Fruit fly (Drosophila melanogaster) whole organism: ENCODE data around the gene CG5938.

Experiments used
- CG8478 ChIP-seq: fragments of >200 bp; optimal IDR thresholded peaks from 2 replicates; lab custom pipeline; 2018; ENCODE audit warnings: inconsistent platforms
- Dll ChIP-seq: fragments of >200 bp; optimal IDR thresholded peaks from 2 replicates; lab custom pipeline; 2017
- EcR ChIP-seq, 2 experiments: fragments of >200 bp; optimal IDR thresholded peaks; 2 replicates each; lab custom pipeline; 2017; ENCODE audit warnings: missing biosample characterization in 2 of 2, missing genetic modification characterization in 2 of 2, missing genetic modification reagents in 2 of 2
- pan ChIP-seq: fragments of >200 bp; optimal IDR thresholded peaks from 2 replicates; lab custom pipeline; 2017
- psq ChIP-seq: fragments of >200 bp; optimal IDR thresholded peaks from 2 replicates; lab custom pipeline; 2017
- usp ChIP-seq: fragments of >200 bp; optimal IDR thresholded peaks from 2 replicates; lab custom pipeline; 2017; ENCODE audit warnings: missing biosample characterization, missing genetic modification characterization, mixed read lengths

CG5938 gene

DNA sequence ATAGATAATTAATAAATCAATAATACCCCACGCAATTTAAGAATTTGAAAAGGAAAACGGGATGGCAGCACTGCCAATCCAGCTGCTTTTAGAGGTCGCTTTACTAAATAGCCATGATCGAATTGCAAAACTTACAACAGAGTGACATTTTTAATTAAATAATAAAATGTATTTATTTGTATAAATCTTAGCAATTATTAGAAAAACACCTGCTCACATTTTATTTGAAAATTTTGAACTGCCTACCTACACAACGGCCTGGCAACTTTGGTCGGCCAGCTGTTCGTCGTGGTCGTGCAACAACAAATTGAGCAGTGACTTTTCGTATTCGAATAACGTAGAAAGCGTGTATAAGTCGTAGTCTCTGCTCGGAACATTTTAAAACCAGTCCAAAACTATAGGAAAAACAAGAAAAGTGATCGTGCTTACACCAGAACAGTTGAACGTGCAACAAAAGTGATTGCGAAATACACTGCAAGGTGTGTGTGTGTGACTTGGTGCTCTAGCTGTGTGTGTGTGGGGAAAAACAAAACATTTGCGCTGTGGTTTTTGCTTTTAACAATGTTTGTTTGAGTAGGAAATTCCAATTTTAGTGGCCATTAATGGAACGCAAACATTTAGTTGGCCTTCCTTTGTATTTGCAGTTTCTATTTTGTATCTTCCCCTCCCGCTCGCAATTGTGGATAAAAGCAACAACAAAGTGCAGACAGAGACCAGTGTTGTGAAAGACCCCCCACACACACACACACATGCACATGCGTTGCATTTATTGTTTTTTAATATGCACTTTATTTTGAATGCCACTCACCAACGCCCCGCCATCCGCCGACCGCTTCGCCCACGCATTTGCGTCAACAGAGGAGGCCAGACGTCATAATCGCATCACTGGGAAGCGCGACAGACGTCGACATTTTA, at the start of gene CG5938:
CG5938 (plus strand) TSS at position 262 of the 915 bp plus-strand sequence.
- TF ChIP-seq EcR (GFP tag; optimal IDR thresholded peaks at IDR 0.05; lab: Kevin White, UChicago) (no peak), usp (GFP tag; lab: Kevin White, UChicago) (no peak), Dll (no peak), CG8478 (lab: Kevin White, UChicago) (no peak), pan (lab: Kevin White, UChicago) (no peak), psq (lab: Kevin White, UChicago) (no peak)

DNA sequence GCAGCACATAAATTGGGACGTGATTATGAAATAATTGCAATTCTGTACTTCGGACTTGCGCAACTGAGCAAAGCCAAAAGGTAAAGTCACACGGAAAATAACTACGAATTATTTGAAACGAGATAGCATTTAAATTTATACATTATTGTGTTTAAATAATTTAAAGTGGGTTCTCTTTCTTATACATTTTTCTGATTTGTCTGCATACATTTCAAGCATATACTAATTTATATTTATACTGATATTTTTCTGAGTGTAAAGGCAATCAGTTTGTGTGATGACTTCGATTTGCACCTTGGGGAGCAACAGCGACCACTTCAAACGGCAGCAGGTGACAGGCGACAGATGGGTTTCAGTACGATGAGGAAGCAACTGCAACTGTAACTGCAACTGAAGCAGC, 49.1 kb upstream of the CG5938 start:
- no peak for TF ChIP-seq EcR (GFP tag; optimal IDR thresholded peaks at IDR 0.05; lab: Kevin White, UChicago)
- peak; percentile 1 for TF ChIP-seq Dll

DNA sequence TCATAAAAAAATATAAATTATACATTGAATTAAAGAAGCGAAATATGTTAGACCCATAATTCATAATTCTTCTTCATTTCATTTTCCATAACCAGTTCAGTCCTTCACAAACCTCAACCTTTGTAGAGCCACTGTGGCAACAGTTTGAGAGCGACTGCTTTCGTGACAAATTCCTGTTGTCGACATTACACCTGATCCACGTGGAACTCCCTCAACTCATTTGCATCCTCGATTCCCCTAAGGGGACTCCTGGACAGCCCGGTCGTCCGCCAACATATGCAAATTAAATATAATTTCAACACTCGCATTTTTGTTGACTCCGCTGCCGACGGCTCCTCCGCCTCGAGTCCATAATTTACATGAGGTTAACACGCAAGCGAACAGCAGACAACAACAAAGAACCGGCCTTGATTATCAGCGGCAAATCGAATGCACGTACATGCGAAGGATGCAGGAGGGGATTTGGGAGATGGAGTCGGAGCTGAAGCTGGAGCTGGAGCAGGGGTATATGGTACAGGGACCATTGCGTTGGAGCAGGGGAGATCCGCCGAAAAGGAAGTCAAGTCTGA, 48.4 kb upstream of the CG5938 start:
- TF ChIP-seq EcR (GFP tag; optimal IDR thresholded peaks at IDR 0.05; lab: Kevin White, UChicago), result no peak
- TF ChIP-seq usp (GFP tag; lab: Kevin White, UChicago), result no peak
- no peak for TF ChIP-seq Dll
- no peak for TF ChIP-seq pan (lab: Kevin White, UChicago)
- TF ChIP-seq CG8478 (lab: Kevin White, UChicago), result no peak
- no peak for TF ChIP-seq psq (lab: Kevin White, UChicago)

DNA sequence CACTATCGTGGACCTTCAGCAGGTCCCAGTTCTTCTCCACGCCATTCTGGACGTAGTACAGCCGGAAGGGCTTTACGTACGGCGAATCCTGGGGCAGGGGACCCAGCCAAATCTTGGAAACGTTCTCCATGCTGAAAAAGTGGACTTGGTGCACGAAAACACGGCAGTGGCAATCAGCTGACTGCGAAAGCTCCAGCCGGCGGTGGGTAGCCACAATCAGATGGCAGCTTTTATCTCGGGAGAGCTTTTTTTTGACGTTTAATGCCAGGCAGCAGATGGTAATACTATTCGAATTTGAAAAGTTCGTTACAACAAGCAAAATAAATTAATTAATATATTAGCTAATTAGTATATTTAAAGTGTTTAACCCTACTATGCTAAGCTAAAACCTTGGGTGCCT, 46.3 kb upstream of the CG5938 start, which contains the start of gene CG42813:
CG42813 (minus strand) TSS at position 220 of the 400 bp plus-strand sequence.
- TF ChIP-seq EcR (GFP tag; optimal IDR thresholded peaks at IDR 0.05; lab: Kevin White, UChicago), result no peak
- TF ChIP-seq Dll, result no peak

DNA sequence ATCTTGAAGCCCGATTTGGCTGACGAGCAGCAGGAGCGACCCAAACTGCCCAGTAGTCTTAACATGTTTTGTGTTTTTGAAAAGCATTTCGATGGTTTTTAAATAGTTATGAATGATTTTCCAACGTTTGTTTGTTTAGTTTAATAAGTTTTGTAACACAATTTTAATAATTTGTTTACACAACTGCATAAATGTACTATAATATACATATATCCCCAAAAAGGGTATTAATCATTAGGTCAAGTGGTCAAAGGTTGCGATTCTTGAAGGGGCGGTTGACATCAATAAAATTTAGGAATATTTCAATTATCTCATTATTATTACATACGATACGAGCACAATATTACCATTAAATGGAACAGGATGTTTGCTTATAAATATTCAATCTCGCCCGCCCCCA, 45.2 kb upstream of the CG5938 start, which contains the start of gene CG42814:
CG42814 (minus strand) TSS at position 101 of the 400 bp plus-strand sequence.
- no peak for TF ChIP-seq EcR (GFP tag; optimal IDR thresholded peaks at IDR 0.05; lab: Kevin White, UChicago)

DNA sequence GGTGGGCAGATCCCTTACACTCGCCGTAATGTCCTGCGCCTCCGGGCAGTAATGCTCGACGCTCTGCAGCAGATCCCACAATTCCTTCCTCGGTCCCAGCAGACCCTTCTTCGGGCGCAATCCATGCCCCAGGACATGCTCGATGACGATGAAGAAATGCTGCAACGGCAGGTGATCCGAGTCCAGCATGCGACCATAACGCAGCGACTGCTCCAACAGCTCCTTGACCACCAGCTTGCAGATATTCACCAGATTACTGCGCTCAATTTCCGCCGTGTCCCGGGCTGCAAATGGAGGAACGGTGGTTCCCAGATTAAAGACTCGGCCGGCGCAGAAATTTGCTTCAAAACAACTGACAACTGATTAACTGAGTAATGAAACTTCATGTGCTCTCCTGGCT, 41.2 kb upstream of the CG5938 start, which contains the start of gene CG31068:
CG31068 (plus strand) TSS at position 301 of the 400 bp plus-strand sequence.
- TF ChIP-seq EcR (GFP tag; optimal IDR thresholded peaks at IDR 0.05; lab: Kevin White, UChicago), result no peak
- TF ChIP-seq CG8478 (lab: Kevin White, UChicago), result no peak
- no peak for TF ChIP-seq psq (lab: Kevin White, UChicago)
- no peak for TF ChIP-seq usp (GFP tag; lab: Kevin White, UChicago)
- no peak for TF ChIP-seq pan (lab: Kevin White, UChicago)
- TF ChIP-seq Dll, result no peak

DNA sequence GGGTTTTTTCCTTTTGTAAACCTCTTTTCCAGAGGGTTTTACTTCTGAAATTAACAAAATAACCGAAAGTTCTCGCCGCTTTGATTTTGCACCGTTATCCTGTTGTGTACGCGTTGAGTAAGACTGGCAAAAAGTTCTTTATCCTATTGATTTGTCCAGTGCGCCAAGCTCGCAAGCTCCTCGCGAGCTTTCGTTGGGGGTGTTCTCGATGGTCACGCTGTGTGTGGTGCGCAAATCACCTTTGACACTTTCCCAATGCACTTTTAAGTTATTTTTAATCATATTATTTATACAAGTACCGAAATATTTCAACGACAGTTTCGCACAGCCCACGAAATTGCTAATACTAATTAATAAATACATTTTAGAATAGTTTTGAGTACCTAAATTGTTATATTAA, 36.6 kb upstream of the CG5938 start:
- TF ChIP-seq Dll (no peak), CG8478 (lab: Kevin White, UChicago) (no peak), psq (lab: Kevin White, UChicago) (no peak), pan (lab: Kevin White, UChicago) (no peak), usp (GFP tag; lab: Kevin White, UChicago) (no peak), EcR (GFP tag; optimal IDR thresholded peaks at IDR 0.05; lab: Kevin White, UChicago) (no peak)

DNA sequence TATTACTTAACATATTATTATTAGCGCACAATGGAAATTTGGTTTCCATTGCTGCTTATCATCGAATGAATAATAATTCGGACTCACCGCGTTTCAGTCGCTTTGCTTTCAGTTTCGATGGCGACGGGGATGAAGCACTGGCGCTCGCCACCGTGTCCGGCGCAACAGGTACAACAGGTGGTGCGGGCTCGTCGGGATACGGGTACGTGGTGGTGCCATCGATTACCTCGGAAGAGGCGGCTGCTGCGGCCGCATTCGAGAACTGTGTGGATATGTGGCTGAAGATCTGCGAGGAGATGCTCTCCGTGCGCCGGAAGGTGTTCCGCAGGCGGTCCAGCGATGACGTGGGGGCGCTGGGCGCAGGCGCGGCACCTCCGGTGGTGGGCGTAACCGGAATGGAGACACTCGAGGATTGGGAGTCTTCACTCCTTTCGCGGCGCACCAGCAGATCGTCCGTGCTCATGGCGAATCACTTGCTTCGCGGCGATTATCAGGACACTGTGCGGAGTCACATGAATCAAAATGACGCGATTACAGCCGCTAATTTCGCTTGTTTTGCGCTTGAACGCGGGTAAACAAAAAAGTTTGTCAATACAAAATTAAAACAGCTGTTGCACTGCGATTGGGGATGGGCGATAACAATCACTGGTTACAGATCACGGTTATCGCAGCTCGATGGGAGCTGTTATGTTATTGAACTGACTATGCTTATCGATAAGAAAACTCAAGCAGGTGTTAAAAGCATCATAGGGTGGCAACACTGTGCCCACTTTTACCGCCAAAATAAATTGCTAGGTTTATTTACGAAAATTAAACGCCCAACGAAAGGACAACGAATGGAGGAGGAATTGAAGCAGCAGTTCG, 35.9 kb upstream of the CG5938 start, which contains the start of the genes CG31064 and PolA2:
CG31064 (minus strand) TSS at position 648 of the 864 bp plus-strand sequence.
PolA2 (plus strand) TSS at position 726 of the 864 bp plus-strand sequence.
- TF ChIP-seq usp (GFP tag; lab: Kevin White, UChicago) (no peak), pan (lab: Kevin White, UChicago) (no peak), psq (lab: Kevin White, UChicago) (no peak), CG8478 (lab: Kevin White, UChicago) (no peak), EcR (GFP tag; optimal IDR thresholded peaks at IDR 0.05; lab: Kevin White, UChicago) (no peak)

DNA sequence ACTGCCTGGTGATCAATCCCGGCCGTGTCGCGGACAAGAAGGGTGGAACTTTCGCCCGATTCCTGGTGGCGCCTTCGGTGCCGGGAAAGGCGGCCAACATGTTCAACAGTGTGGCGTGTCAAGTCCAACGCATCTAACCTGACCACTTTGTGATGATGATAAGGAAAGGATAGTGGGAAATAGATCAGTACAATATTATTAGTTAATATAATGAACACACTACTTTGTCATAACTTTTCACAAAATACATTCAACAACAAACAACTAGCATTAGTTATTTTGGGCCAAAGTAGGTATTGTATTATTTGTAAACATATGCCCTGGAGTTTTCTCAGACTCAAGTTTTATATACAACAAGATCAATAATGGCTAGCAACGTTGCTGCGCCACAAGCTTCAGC, 33.6 kb upstream of the CG5938 start, which contains the start of gene CG17991:
CG17991 (plus strand) TSS at position 301 of the 400 bp plus-strand sequence.
- no peak for TF ChIP-seq CG8478 (lab: Kevin White, UChicago)
- no peak for TF ChIP-seq EcR (GFP tag; optimal IDR thresholded peaks at IDR 0.05; lab: Kevin White, UChicago)
- no peak for TF ChIP-seq psq (lab: Kevin White, UChicago)
- TF ChIP-seq Dll, result no peak
- no peak for TF ChIP-seq pan (lab: Kevin White, UChicago)
- no peak for TF ChIP-seq usp (GFP tag; lab: Kevin White, UChicago)

DNA sequence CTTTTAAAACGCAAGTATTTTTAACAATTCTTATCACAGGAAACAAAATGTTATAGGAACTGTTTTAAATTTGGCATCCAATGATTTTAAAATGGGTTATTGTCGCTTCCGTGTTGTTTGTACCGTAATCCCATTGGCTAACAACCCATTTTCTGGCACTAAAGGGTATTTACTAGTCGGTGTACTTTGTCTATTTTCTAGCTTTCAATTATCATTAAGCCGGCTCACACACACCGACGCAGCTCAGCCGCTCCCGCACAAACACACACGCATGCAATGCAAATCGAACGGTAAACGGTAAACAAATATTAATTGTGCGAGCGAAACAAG, 30.2 kb upstream of the CG5938 start:
- TF ChIP-seq psq (lab: Kevin White, UChicago) (no peak), usp (GFP tag; lab: Kevin White, UChicago) (no peak), Dll (no peak)

DNA sequence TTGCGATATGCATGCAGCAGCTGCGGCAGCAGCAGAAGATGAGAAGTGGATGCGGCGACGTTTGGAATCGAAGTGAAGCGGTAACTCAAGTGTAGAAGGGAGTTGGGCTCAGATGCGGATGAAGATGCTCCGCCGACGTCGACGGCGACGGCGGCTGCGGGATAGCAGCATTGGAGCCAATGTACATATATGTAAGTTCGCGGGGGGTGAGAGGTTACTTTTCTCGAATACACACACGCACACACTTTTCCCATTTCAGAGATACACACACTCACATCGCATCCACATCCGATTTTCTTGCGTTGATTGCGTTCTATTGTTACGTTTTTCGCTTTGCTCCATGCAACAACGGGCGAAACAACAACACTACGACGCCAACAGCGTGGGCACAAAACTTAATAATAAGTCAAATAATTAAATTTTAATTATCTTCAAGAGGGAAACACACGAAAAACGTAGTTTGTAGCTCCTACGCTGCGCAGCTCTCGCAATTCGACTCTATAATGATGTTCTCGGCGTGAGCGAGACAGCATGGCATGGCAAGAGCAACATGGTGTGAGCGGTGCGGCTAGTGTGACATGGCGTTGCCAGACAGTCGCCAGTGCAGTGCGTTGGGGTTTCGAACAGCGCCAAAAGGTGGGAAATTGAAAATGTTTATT, 29.7 kb upstream of the CG5938 start, which contains the start of gene CG18766:
CG18766 (minus strand) TSS at position 508 of the 659 bp plus-strand sequence.
- no peak for TF ChIP-seq usp (GFP tag; lab: Kevin White, UChicago)
- TF ChIP-seq CG8478 (lab: Kevin White, UChicago), result peak; percentile 81
